Worm (Caenorhabditis elegans): ENCODE measurements around the gene top-3.

The top-3 gene

DNA sequence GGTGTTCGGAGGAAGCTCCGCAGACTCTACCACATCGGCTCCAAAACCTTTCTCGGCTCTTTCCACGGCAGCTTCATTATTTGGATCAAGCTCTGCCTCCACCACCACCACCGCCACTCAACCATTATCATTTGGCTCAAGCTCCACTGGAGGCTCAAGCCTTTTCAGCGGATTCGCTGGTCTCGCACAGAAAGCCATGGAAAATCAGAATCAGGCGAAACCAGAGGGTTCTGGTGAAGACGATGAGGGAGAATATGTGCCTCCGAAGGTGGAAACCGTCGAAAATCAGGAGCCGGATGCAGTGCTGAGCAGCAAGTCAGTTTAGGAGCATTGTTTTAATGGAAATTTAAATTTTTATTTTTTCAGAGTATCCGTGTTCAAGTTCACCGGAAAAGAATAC lies 42.9 kb downstream of the top-3 start:
- TF ChIP-seq elt-3 (tag; optimal IDR thresholded peaks at IDR 0.05) (no peak), unc-39 (tag; optimal IDR thresholded peaks at IDR 0.05) (no peak), unc-62 (GFP tag; optimal IDR thresholded peaks at IDR 0.05) (no peak), ZK546.5 (tag; optimal IDR thresholded peaks at IDR 0.05) (no peak), R02D3.7 (tag; optimal IDR thresholded peaks at IDR 0.05) (no peak), lin-39 (tag; optimal IDR thresholded peaks at IDR 0.05) (no peak)

DNA sequence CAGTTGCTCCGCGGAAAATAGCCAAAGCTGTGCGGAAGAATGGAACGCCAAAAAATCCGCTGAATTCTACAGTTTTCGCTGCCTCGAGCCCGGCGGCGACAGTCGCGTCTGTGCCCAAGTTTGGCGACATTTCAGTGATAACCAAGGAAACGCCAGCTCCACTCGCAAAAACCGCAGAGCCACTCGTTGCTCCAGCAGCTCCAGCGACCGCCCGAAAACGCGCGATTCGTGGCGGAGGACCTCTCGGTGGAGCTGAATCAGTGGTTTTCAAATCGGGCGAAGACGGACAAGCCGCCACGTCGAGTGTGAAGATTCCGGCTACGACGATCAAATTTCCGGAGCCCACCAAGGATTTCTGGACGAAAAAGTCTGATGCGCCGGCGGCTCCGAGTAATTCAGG lies 43.7 kb downstream of the top-3 start:
- TF ChIP-seq zag-1 (tag; optimal IDR thresholded peaks at IDR 0.05), result no peak
- no peak for TF ChIP-seq ztf-1 (GFP tag; conservative IDR thresholded peaks at IDR 0.05)
- no peak for TF ChIP-seq aly-2 (tag; optimal IDR thresholded peaks at IDR 0.05)
- no peak for TF ChIP-seq F13H6.1 (tag; optimal IDR thresholded peaks at IDR 0.05)
- no peak for TF ChIP-seq mab-5 (tag; optimal IDR thresholded peaks at IDR 0.05)
- no peak for TF ChIP-seq sma-3 (GFP tag; optimal IDR thresholded peaks at IDR 0.05)
- no peak for TF ChIP-seq mdl-1 (tag; optimal IDR thresholded peaks at IDR 0.05)
- TF ChIP-seq snpc-4 (tag; optimal IDR thresholded peaks at IDR 0.05), result no peak
- no peak for TF ChIP-seq crh-2 (tag; optimal IDR thresholded peaks at IDR 0.05)
- no peak for TF ChIP-seq lin-11 (tag; optimal IDR thresholded peaks at IDR 0.05)
- no peak for TF ChIP-seq nhr-11 (tag; optimal IDR thresholded peaks at IDR 0.05)
- TF ChIP-seq unc-55 (GFP tag; optimal IDR thresholded peaks at IDR 0.05), result no peak
- TF ChIP-seq elt-3 (tag; optimal IDR thresholded peaks at IDR 0.05), result no peak
- no peak for TF ChIP-seq sma-9 (GFP tag; optimal IDR thresholded peaks at IDR 0.05)
- TF ChIP-seq sma-9 (tag; optimal IDR thresholded peaks at IDR 0.05), result no peak
- no peak for TF ChIP-seq unc-39 (tag; optimal IDR thresholded peaks at IDR 0.05)

DNA sequence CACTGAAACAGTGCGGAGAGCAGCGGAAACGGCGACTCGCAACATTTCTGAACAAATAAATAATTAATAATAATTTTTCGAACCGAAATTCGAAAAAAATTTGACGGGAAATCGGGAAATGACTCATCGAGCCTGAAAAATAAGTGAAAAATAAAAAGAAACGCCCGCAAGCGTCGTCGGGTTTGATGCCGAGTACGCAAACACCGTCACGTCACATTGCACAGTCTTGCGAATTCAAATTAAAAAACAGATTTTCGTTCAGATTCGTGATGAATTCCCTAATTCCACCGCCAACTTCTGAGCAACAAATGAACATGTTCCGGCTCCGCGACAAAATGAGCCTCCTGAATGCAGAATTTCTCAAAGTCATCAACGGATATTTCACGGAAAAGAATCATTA lies 44.3 kb downstream of the top-3 start, which contains the start of the genes ndab-1 and npp-16:
Gene ndab-1 (minus strand): TSS at position 47 of the 400 bp plus-strand sequence.
Gene npp-16 (plus strand): TSS at position 263 of the 400 bp plus-strand sequence.
- TF ChIP-seq F13H6.1 (tag; optimal IDR thresholded peaks at IDR 0.05) (peak; percentile 11), fos-1 (tag; optimal IDR thresholded peaks at IDR 0.05) (peak; percentile 12), snpc-4 (tag; optimal IDR thresholded peaks at IDR 0.05) (no peak), gmeb-1 (tag; optimal IDR thresholded peaks at IDR 0.05) (peak; percentile 49), lin-39 (tag; optimal IDR thresholded peaks at IDR 0.05) (no peak), lin-13 (GFP tag; optimal IDR thresholded peaks at IDR 0.05) (peak; percentile 27), aly-2 (tag; optimal IDR thresholded peaks at IDR 0.05) (no peak), ama-1 (optimal IDR thresholded peaks at IDR 0.05) (no peak), C34F6.9 (tag; optimal IDR thresholded peaks at IDR 0.05) (peak; percentile 7), lsy-2 (tag; optimal IDR thresholded peaks at IDR 0.05) (peak; percentile 41 to 55), nhr-23 (tag; optimal IDR thresholded peaks at IDR 0.05) (no peak), elt-1 (tag; optimal IDR thresholded peaks at IDR 0.05) (no peak), unc-55 (GFP tag; optimal IDR thresholded peaks at IDR 0.05) (peak; percentile 56)

DNA sequence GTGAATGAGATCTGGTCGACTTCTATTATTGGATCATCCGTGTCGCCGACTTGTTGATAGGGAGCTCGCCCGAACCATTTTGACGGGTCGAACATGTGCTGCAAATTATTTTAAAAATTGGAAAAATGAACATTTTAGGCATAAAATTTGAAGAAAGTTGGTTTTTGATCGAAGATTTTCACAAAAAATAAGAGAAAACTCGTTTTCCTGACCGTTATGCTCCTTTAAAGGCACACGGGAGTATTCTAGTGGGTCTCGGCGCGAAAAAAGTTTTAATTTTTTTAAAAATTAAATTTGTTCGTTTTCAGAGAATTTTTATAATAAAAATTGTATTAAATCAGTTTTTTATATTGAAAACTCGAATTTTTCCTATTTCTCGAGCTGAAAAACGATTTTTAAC lies 45.8 kb downstream of the top-3 start, which contains the start of gene Y56A3A.16:
Gene Y56A3A.16 (minus strand): TSS at position 101 of the 400 bp plus-strand sequence.
- TF ChIP-seq elt-3 (tag; optimal IDR thresholded peaks at IDR 0.05), result no peak
- TF ChIP-seq C34F6.9 (tag; optimal IDR thresholded peaks at IDR 0.05), result no peak
- TF ChIP-seq ztf-4 (tag; optimal IDR thresholded peaks at IDR 0.05), result no peak
- no peak for TF ChIP-seq elt-1 (tag; optimal IDR thresholded peaks at IDR 0.05)
- no peak for TF ChIP-seq lin-11 (tag; optimal IDR thresholded peaks at IDR 0.05)

DNA sequence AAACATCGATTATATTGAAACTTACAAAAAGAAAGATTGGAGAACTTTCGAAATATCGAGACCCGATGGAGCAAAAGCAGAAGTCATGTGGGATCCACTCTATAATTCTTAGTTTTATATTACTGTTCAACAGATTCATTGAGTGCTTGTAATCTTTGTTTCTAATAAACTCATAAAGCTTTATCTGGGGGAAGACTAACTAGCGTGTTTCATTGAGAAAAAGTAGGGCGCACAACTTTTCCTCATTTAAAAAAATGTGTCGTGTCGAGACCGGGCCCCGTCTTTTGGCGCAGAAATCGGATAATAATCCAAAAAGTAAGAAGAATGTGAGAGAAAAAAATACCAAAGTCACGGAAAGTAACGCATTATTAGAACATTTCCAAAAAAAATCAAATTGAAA lies 50.2 kb downstream of the top-3 start, which contains the start of gene faah-4:
Gene faah-4 (minus strand): TSS at position 101 of the 400 bp plus-strand sequence.
- TF ChIP-seq C34F6.9 (tag; optimal IDR thresholded peaks at IDR 0.05) (no peak), Y55F3AM.14 (GFP tag; optimal IDR thresholded peaks at IDR 0.05) (no peak), dmd-4 (tag; optimal IDR thresholded peaks at IDR 0.05) (no peak), unc-62 (GFP tag; optimal IDR thresholded peaks at IDR 0.05) (no peak), sma-9 (GFP tag; optimal IDR thresholded peaks at IDR 0.05) (no peak), sma-9 (tag; optimal IDR thresholded peaks at IDR 0.05) (no peak), nhr-11 (tag; optimal IDR thresholded peaks at IDR 0.05) (no peak), nhr-23 (tag; optimal IDR thresholded peaks at IDR 0.05) (no peak), snpc-4 (tag; optimal IDR thresholded peaks at IDR 0.05) (no peak)

DNA sequence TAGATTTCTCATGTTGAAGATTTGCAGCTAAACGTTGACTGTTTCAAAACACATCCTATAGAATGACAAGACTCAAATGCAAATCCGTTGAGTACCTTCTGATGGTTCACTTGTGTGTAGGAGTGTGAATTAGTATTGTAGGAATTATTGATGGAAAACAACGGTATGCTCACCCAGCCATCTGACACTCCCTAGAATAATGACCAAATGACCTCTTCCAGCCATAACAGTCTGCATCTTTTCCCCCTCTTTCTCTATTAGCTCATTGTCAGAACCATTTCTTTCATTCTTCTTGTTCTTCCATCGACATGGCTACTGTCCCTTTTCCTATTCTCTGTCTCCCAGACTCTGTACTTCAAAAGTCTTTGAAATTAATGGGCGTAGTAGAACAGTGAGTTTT lies 51.3 kb downstream of the top-3 start, which contains the start of gene fbxb-24:
Gene fbxb-24 (plus strand): TSS at position 301 of the 400 bp plus-strand sequence.
- TF ChIP-seq nhr-77 (tag; optimal IDR thresholded peaks at IDR 0.05), result no peak
- no peak for TF ChIP-seq nhr-11 (tag; optimal IDR thresholded peaks at IDR 0.05)
- TF ChIP-seq mab-5 (tag; optimal IDR thresholded peaks at IDR 0.05), result no peak
- no peak for TF ChIP-seq elt-3 (tag; optimal IDR thresholded peaks at IDR 0.05)
- TF ChIP-seq ztf-11 (tag; optimal IDR thresholded peaks at IDR 0.05), result no peak
- TF ChIP-seq ama-1 (optimal IDR thresholded peaks at IDR 0.05), result no peak
- no peak for TF ChIP-seq nhr-237 (tag; optimal IDR thresholded peaks at IDR 0.05)
- TF ChIP-seq elt-1 (tag; optimal IDR thresholded peaks at IDR 0.05), result no peak
- TF ChIP-seq fos-1 (tag; optimal IDR thresholded peaks at IDR 0.05), result no peak
- TF ChIP-seq F13H6.1 (tag; optimal IDR thresholded peaks at IDR 0.05), result no peak
- no peak for TF ChIP-seq nhr-129 (tag; optimal IDR thresholded peaks at IDR 0.05)
- no peak for TF ChIP-seq mbf-1 (tag; optimal IDR thresholded peaks at IDR 0.05)
- TF ChIP-seq peb-1 (tag; optimal IDR thresholded peaks at IDR 0.05), result no peak
- no peak for TF ChIP-seq sma-9 (GFP tag; optimal IDR thresholded peaks at IDR 0.05)
- no peak for TF ChIP-seq sma-9 (tag; optimal IDR thresholded peaks at IDR 0.05)
- no peak for TF ChIP-seq dmd-4 (tag; optimal IDR thresholded peaks at IDR 0.05)

Measured in whole organism, L2 larva.